Fruit fly (Drosophila melanogaster) whole organism, embryonic: ENCODE data around the gene CG3104.

Experiments
- Atf6 ChIP-seq: fragments of 200-800 bp; sonication (Bioruptor generic); IDR thresholded peaks from 2 replicates; pipeline ENCODE4 v1.3.6; 2022; ENCODE audit warnings: missing biosample characterization, missing genetic modification characterization
- B-H2 ChIP-seq: fragments of 200-800 bp; sonication (Bioruptor generic); optimal IDR thresholded peaks from 2 replicates; lab custom pipeline; 2018; ENCODE audit warnings: missing biosample characterization, mild to moderate bottlenecking, missing genetic modification characterization
- C15 ChIP-seq: fragments of 200-800 bp; sonication (Bioruptor generic); IDR thresholded peaks from 3 replicates; pipeline ENCODE4 v1.3.6; 2022; ENCODE audit warnings: missing biosample characterization, missing genetic modification characterization
- CG10959 ChIP-seq: fragments of 200-800 bp; sonication (Bioruptor generic); IDR thresholded peaks from 2 replicates; pipeline ENCODE4 v1.3.6; 2022; ENCODE audit warnings: missing biosample characterization, missing genetic modification characterization
- CG10979 ChIP-seq: fragments of 200-800 bp; sonication (Bioruptor generic); optimal IDR thresholded peaks from 2 replicates; lab custom pipeline; 2018; ENCODE audit warnings: missing biosample characterization, mild to moderate bottlenecking, missing genetic modification characterization, moderate library complexity
- CG11504 ChIP-seq: fragments of 200-800 bp; sonication (Bioruptor generic); optimal IDR thresholded peaks from 3 replicates; lab custom pipeline; 2019; ENCODE audit warnings: missing biosample characterization, mild to moderate bottlenecking, missing genetic modification characterization, moderate library complexity
- CG14667 ChIP-seq: fragments of 200-800 bp; sonication (Bioruptor generic); IDR thresholded peaks from 2 replicates; pipeline ENCODE4 v1.3.6; 2022; ENCODE audit warnings: missing biosample characterization, missing genetic modification characterization
- CG15696 ChIP-seq: fragments of 200-800 bp; sonication (Bioruptor generic); optimal IDR thresholded peaks from 2 replicates; lab custom pipeline; 2019; ENCODE audit warnings: missing biosample characterization, mild to moderate bottlenecking, missing genetic modification characterization, moderate library complexity
- CG17829 ChIP-seq: fragments of 200-800 bp; optimal IDR thresholded peaks from 2 replicates; lab custom pipeline; 2019; ENCODE audit warnings: missing biosample characterization, mild to moderate bottlenecking, missing genetic modification characterization, moderate library complexity
- CG18011 ChIP-seq: fragments of 200-800 bp; sonication (Bioruptor generic); optimal IDR thresholded peaks from 2 replicates; lab custom pipeline; 2017; ENCODE audit warnings: missing biosample characterization, missing genetic modification characterization, mild to moderate bottlenecking, moderate library complexity, missing genotype
- CG2120 ChIP-seq: fragments of 200-800 bp; sonication (Bioruptor generic); optimal IDR thresholded peaks from 3 replicates; lab custom pipeline; 2016; ENCODE audit warnings: missing biosample characterization, missing genetic modification characterization
- CG31224 ChIP-seq: fragments of 200-800 bp; sonication (Bioruptor generic); IDR thresholded peaks from 2 replicates; pipeline ENCODE4 v1.3.6; 2022; ENCODE audit warnings: missing biosample characterization, missing genetic modification characterization
- CG7271 ChIP-seq: fragments of 200-800 bp; sonication (Bioruptor generic); optimal IDR thresholded peaks from 2 replicates; lab custom pipeline; 2018; ENCODE audit warnings: missing biosample characterization, mild to moderate bottlenecking, missing genetic modification characterization, moderate library complexity
- CG8359 ChIP-seq: fragments of 200-800 bp; sonication (Bioruptor generic); optimal IDR thresholded peaks from 2 replicates; lab custom pipeline; 2017; ENCODE audit warnings: missing biosample characterization, mild to moderate bottlenecking, missing genetic modification characterization, borderline replicate concordance
- CG9932 ChIP-seq: fragments of 200-800 bp; sonication (Bioruptor generic); IDR thresholded peaks from 2 replicates; pipeline ENCODE4 v1.3.6; 2022; ENCODE audit warnings: missing biosample characterization, missing genetic modification characterization
- Deaf1 ChIP-seq: fragments of 200-800 bp; optimal IDR thresholded peaks from 3 replicates; lab custom pipeline; 2019; ENCODE audit warnings: missing biosample characterization, mild to moderate bottlenecking, missing genetic modification characterization, moderate library complexity
- HLHmδ ChIP-seq: fragments of 200-800 bp; sonication (Bioruptor generic); optimal IDR thresholded peaks from 2 replicates; lab custom pipeline; 2018; ENCODE audit warnings: missing biosample characterization, mild to moderate bottlenecking, missing genetic modification characterization, moderate library complexity
- Hr39 ChIP-seq: fragments of >200 bp; optimal IDR thresholded peaks from 2 replicates; lab custom pipeline; 2017
- Med ChIP-seq: fragments of 200-800 bp; sonication (Bioruptor generic); peaks from one replicate; lab custom pipeline; 2016; ENCODE audit warnings: missing biosample characterization, missing genetic modification characterization, mild to moderate bottlenecking, inconsistent platforms, moderate library complexity
- Mes4 ChIP-seq: fragments of 200-800 bp; sonication (Bioruptor generic); optimal IDR thresholded peaks from 2 replicates; lab custom pipeline; 2016; ENCODE audit warnings: missing biosample characterization, missing genetic modification characterization
- Tbp ChIP-seq: fragments of >200 bp; optimal IDR thresholded peaks from 2 replicates; lab custom pipeline; 2018; ENCODE audit warnings: missing biosample characterization, missing genetic modification characterization
- YL-1 ChIP-seq: fragments of 200-800 bp; sonication (Bioruptor generic); optimal IDR thresholded peaks from 3 replicates; lab custom pipeline; 2017; ENCODE audit warnings: missing biosample characterization, mild to moderate bottlenecking, missing genetic modification characterization
- ac ChIP-seq: fragments of 200-800 bp; sonication (Bioruptor generic); optimal IDR thresholded peaks from 3 replicates; lab custom pipeline; 2017; ENCODE audit warnings: missing biosample characterization, mild to moderate bottlenecking, missing genetic modification characterization
- al ChIP-seq: fragments of 200-800 bp; sonication (Bioruptor generic); IDR thresholded peaks from 2 replicates; pipeline ENCODE4 v1.3.6; 2022; ENCODE audit warnings: missing biosample characterization, missing genetic modification characterization
- amos ChIP-seq: fragments of 200-800 bp; sonication (Bioruptor generic); IDR thresholded peaks from 2 replicates; pipeline ENCODE4 v1.3.6; 2022; ENCODE audit warnings: missing biosample characterization, missing genetic modification characterization; ENCODE audit not compliant: partially characterized antibody
- ap ChIP-seq: fragments of 200-800 bp; sonication (Bioruptor generic); IDR thresholded peaks from 2 replicates; pipeline ENCODE4 v1.3.6; 2022; ENCODE audit warnings: missing biosample characterization, missing genetic modification characterization
- bowl ChIP-seq: fragments of 200-800 bp; sonication (Bioruptor generic); IDR thresholded peaks from 2 replicates; pipeline ENCODE4 v1.3.6; 2022; ENCODE audit warnings: missing biosample characterization, missing genetic modification characterization
- cas ChIP-seq: fragments of 200-800 bp; sonication (Bioruptor generic); IDR thresholded peaks from 2 replicates; pipeline ENCODE4 v1.3.6; 2022; ENCODE audit warnings: missing biosample characterization, missing genetic modification characterization
- ci ChIP-seq: fragments of 200-800 bp; sonication (Bioruptor generic); IDR thresholded peaks from 3 replicates; pipeline ENCODE4 v1.3.6; 2022; ENCODE audit warnings: missing biosample characterization, missing genetic modification characterization
- dimm ChIP-seq: fragments of 200-800 bp; sonication (Bioruptor generic); IDR thresholded peaks from 2 replicates; pipeline ENCODE4 v1.3.6; 2022; ENCODE audit warnings: missing biosample characterization, missing genetic modification characterization
- ems ChIP-seq: fragments of 200-800 bp; sonication (Bioruptor generic); optimal IDR thresholded peaks from 3 replicates; lab custom pipeline; 2016; ENCODE audit warnings: missing biosample characterization, missing genetic modification characterization
- en ChIP-seq: fragments of 200-800 bp; sonication (Bioruptor generic); optimal IDR thresholded peaks from 2 replicates; lab custom pipeline; 2016; ENCODE audit warnings: missing biosample characterization, missing genetic modification characterization
- fd102C ChIP-seq: fragments of 200-800 bp; sonication (Bioruptor generic); optimal IDR thresholded peaks from 2 replicates; lab custom pipeline; 2018; ENCODE audit warnings: missing biosample characterization, mild to moderate bottlenecking, missing genetic modification characterization, moderate library complexity
- fd3F ChIP-seq: fragments of 200-800 bp; sonication (Bioruptor generic); optimal IDR thresholded peaks from 2 replicates; lab custom pipeline; 2018; ENCODE audit warnings: missing biosample characterization, mild to moderate bottlenecking, missing genetic modification characterization, moderate library complexity
- hkb ChIP-seq, 2 experiments: fragments of 200-800 bp in 1 of 2; fragments of >200 bp in 1 of 2; sonication (Bioruptor generic) in 1 of 2; IDR thresholded peaks in 1 of 2; optimal IDR thresholded peaks in 1 of 2; 2 replicates each; pipeline versions ENCODE4 v1.3.6 to Lab custom; 2017 to 2022; ENCODE audit warnings: missing biosample characterization in 1 of 2, missing genetic modification characterization in 1 of 2
- kni ChIP-seq: fragments of 200-800 bp; sonication (Bioruptor generic); optimal IDR thresholded peaks from 3 replicates; lab custom pipeline; 2017; ENCODE audit warnings: mild to moderate bottlenecking, missing biosample characterization, missing genetic modification reagents, missing genetic modification characterization
- knrl ChIP-seq: fragments of 200-800 bp; sonication (Bioruptor generic); IDR thresholded peaks from 3 replicates; pipeline ENCODE4 v1.3.6; 2022; ENCODE audit warnings: missing biosample characterization, missing genetic modification characterization; ENCODE audit not compliant: partially characterized antibody
- nmo ChIP-seq: fragments of 200-800 bp; sonication (Bioruptor generic); optimal IDR thresholded peaks from 2 replicates; lab custom pipeline; 2018; ENCODE audit warnings: missing biosample characterization, mild to moderate bottlenecking, missing genetic modification characterization, moderate library complexity
- pb ChIP-seq: fragments of 200-800 bp; sonication (Bioruptor generic); optimal IDR thresholded peaks from 3 replicates; lab custom pipeline; 2016; ENCODE audit warnings: missing biosample characterization, missing genetic modification characterization
- row ChIP-seq: fragments of 200-800 bp; sonication (Bioruptor generic); IDR thresholded peaks from 3 replicates; pipeline ENCODE4 v1.3.6; 2022; ENCODE audit warnings: missing biosample characterization, missing genetic modification characterization
- slou ChIP-seq: fragments of 200-800 bp; sonication (Bioruptor generic); optimal IDR thresholded peaks from 3 replicates; lab custom pipeline; 2016; ENCODE audit warnings: missing biosample characterization, missing genetic modification characterization
- ssp ChIP-seq: fragments of 200-800 bp; sonication (Bioruptor generic); IDR thresholded peaks from 2 replicates; pipeline ENCODE4 v1.3.6; 2022; ENCODE audit warnings: missing biosample characterization, missing genetic modification characterization
- sug ChIP-seq: fragments of 200-800 bp; optimal IDR thresholded peaks from 2 replicates; lab custom pipeline; 2019; ENCODE audit warnings: missing biosample characterization, mild to moderate bottlenecking, missing genetic modification characterization, moderate library complexity
- tio ChIP-seq: fragments of 200-800 bp; sonication (Bioruptor generic); optimal IDR thresholded peaks from 2 replicates; lab custom pipeline; 2017; ENCODE audit warnings: missing biosample characterization, missing genetic modification characterization, inconsistent platforms
- twi ChIP-seq: fragments of 200-800 bp; optimal IDR thresholded peaks from 2 replicates; lab custom pipeline; 2019; ENCODE audit warnings: missing biosample characterization, mild to moderate bottlenecking, missing genetic modification characterization, moderate library complexity
- usp ChIP-seq: fragments of >200 bp; optimal IDR thresholded peaks from 2 replicates; lab custom pipeline; 2017; ENCODE audit warnings: missing biosample characterization, missing genetic modification characterization
- vfl ChIP-seq: fragments of 200-800 bp; sonication (Bioruptor generic); optimal IDR thresholded peaks from 2 replicates; lab custom pipeline; 2016; ENCODE audit warnings: missing biosample characterization, missing genetic modification characterization
- zen ChIP-seq: fragments of 200-800 bp; sonication (Bioruptor generic); optimal IDR thresholded peaks from 3 replicates; lab custom pipeline; 2018; ENCODE audit warnings: missing biosample characterization, mild to moderate bottlenecking, missing genetic modification characterization, moderate library complexity
- zfh2 ChIP-seq: fragments of 200-800 bp; sonication (Bioruptor generic); optimal IDR thresholded peaks from 2 replicates; lab custom pipeline; 2016; ENCODE audit warnings: missing biosample characterization, missing genetic modification characterization

The CG3104 gene

dm6 chr2L:2855773-2856615 is at the start of gene CG3104, which contains the start of gene RpS21 (continued):
- TF ChIP-seq ac (GFP tag; lab: Kevin White, UChicago) (peak; percentile 80), Atf6 (GFP tag; lab: Robert Waterston, UW) (peak; percentile 82), kni (GFP tag; lab: Kevin White, UChicago) (peak; percentile 87), ap (peak; percentile 88), cas (GFP tag; lab: Robert Waterston, UW) (peak; percentile 61), CG10979 (tag; lab: Kevin White, UChicago) (peak; percentile 59), Deaf1 (peak; percentile 61), pb (peak; percentile 71), Mes4 (GFP tag; lab: Kevin White, UChicago) (peak; percentile 88), CG14667 (peak; percentile 86), al (GFP tag; lab: Robert Waterston, UW) (peak; percentile 81), knrl (GFP tag; lab: Robert Waterston, UW) (peak; percentile 47; the same call in 1 of the 3 replicates), CG10959 (GFP tag; lab: Robert Waterston, UW) (peak; percentile 74), Hr39 (lab: Kevin White, UChicago) (no peak), fd102C (GFP tag; lab: Kevin White, UChicago) (peak; percentile 62), zen (tag; lab: Kevin White, UChicago) (peak; percentile 61), HLHmδ (GFP tag; lab: Kevin White, UChicago) (peak; percentile 97), nmo (GFP tag; lab: Kevin White, UChicago) (peak; percentile 86), slou (GFP tag; lab: Kevin White, UChicago) (peak; percentile 82), Med (peak; percentile 98), Tbp (peak; percentile 31), YL-1 (peak; percentile 99), twi (tag; lab: Kevin White, UChicago) (peak; percentile 78), hkb (optimal IDR thresholded peaks at IDR 0.05; lab: Kevin White, UChicago) (peak; percentile 87), hkb (GFP tag; IDR thresholded peaks at IDR 0.05; lab: Robert Waterston, UW) (peak; percentile 65; the same call in 1 of the 2 replicates), tio (GFP tag; lab: Kevin White, UChicago) (peak; percentile 74), amos (GFP tag; lab: Robert Waterston, UW) (peak; percentile 17; the same call in 1 of the 2 replicates), ssp (GFP tag; lab: Robert Waterston, UW) (peak; percentile 81), CG15696 (tag; lab: Kevin White, UChicago) (peak; percentile 69), CG8359 (GFP tag; lab: Kevin White, UChicago) (peak; percentile 43), CG9932 (GFP tag; lab: Robert Waterston, UW) (peak; percentile 93), ems (peak; percentile 71), zfh2 (GFP tag; lab: Kevin White, UChicago) (peak; percentile 86), CG18011 (peak; percentile 34), dimm (peak; percentile 66), row (peak; percentile 91), en (GFP tag; lab: Kevin White, UChicago) (peak; percentile 29), CG7271 (tag; lab: Kevin White, UChicago) (peak; percentile 47), CG17829 (tag; lab: Kevin White, UChicago) (peak; percentile 82), C15 (GFP tag; lab: Robert Waterston, UW) (peak; percentile 82; the same call in 2 of the 3 replicates), usp (GFP tag; lab: Kevin White, UChicago) (no peak), ci (GFP tag; lab: Robert Waterston, UW) (peak; percentile 96), fd3F (peak; percentile 73), CG11504 (tag; lab: Kevin White, UChicago) (peak; percentile 79), B-H2 (GFP tag; lab: Kevin White, UChicago) (peak; percentile 96), CG2120 (GFP tag; lab: Kevin White, UChicago) (peak; percentile 73), vfl (GFP tag; lab: Kevin White, UChicago) (peak; percentile 12), bowl (peak; percentile 72; the same call in 1 of the 2 replicates), CG31224 (peak; percentile 75), sug (tag; lab: Kevin White, UChicago) (peak; percentile 86)
